Worm (Caenorhabditis elegans): ENCODE data around the gene sfxn-1.1.

DNA sequence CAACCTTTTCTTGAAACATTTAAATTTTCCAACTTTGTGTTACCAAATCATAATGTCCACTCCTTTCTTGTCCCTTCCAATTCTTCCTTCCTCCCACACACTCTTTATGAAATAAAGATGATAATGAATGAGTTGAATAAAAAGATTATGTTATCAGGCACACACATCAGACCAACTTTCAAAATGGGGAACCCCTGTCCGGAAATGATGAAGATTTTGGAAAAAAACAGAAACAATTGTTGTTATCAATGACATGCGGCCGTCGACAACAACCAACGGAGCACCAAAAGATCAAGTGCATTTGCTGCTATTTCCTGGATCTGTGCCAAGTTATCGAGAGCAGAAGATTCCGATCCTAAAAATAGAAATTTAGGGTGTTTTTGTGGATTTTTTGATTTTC is 35.3 kb downstream of the sfxn-1.1 start:
- no peak for TF ChIP-seq him-1 (tag; optimal IDR thresholded peaks at IDR 0.05)
- TF ChIP-seq W03F9.2 (tag; optimal IDR thresholded peaks at IDR 0.05): no peak
- TF ChIP-seq dao-5 (tag; optimal IDR thresholded peaks at IDR 0.05): no peak

Measured in whole organism, L4/young adult.